Worm (Caenorhabditis elegans) whole organism, L4/young adult: ENCODE results near the gene C45G9.15.

Experiments used
- W03F9.2 ChIP-seq: fragments of 150-350 bp; optimal IDR thresholded peaks from 2 replicates; lab custom pipeline; 2014; ENCODE audit warnings: missing biosample characterization, missing genetic modification characterization
- dao-5 ChIP-seq: sonication (generic microtip); optimal IDR thresholded peaks from 2 replicates; lab custom pipeline; 2016; ENCODE audit warnings: missing genotype, missing genetic modification characterization, moderate library complexity, missing compliant biosample characterization
- him-1 ChIP-seq: sonication (generic microtip); optimal IDR thresholded peaks from 2 replicates; lab custom pipeline; 2016; ENCODE audit warnings: missing genotype, missing genetic modification reagents, missing genetic modification characterization, missing compliant biosample characterization

C45G9.15 gene

ce11 chrIII:5051949-5052348 lies at the start of gene C45G9.15:
Gene C45G9.15, minus strand, starts transcription at chrIII:5052049.
- TF ChIP-seq dao-5 (tag; lab: Kevin White, UChicago) (no peak), W03F9.2 (tag; lab: Kevin White, UChicago) (no peak), him-1 (tag; lab: Kevin White, UChicago) (no peak)

ce11 chrIII:5099500-5099899 lies 47.7 kb upstream of the C45G9.15 start:
- TF ChIP-seq dao-5 (tag; lab: Kevin White, UChicago), result no peak

- TF ChIP-seq W03F9.2 (tag; lab: Kevin White, UChicago), result no peak
- TF ChIP-seq him-1 (tag; lab: Kevin White, UChicago), result no peak
- TF ChIP-seq dao-5 (tag; lab: Kevin White, UChicago), result no peak
Observed at ce11 chrIII:5098740-5099276, 47.0 kb upstream of the C45G9.15 start.

- TF ChIP-seq dao-5 (tag; lab: Kevin White, UChicago), result no peak
- no peak for TF ChIP-seq W03F9.2 (tag; lab: Kevin White, UChicago)
- no peak for TF ChIP-seq him-1 (tag; lab: Kevin White, UChicago)
Observed at ce11 chrIII:5096741-5097140, 44.9 kb upstream of the C45G9.15 start.

ce11 chrIII:5094506-5094905 lies 42.7 kb upstream of the C45G9.15 start, which contains the start of gene F54D8.10:
Gene F54D8.10, plus strand, starts transcription at chrIII:5094806.
- TF ChIP-seq W03F9.2 (tag; lab: Kevin White, UChicago) (no peak), him-1 (tag; lab: Kevin White, UChicago) (no peak), dao-5 (tag; lab: Kevin White, UChicago) (no peak)

ce11 chrIII:5092345-5092744 lies 40.5 kb upstream of the C45G9.15 start:
- no peak for TF ChIP-seq dao-5 (tag; lab: Kevin White, UChicago)
- no peak for TF ChIP-seq W03F9.2 (tag; lab: Kevin White, UChicago)
- no peak for TF ChIP-seq him-1 (tag; lab: Kevin White, UChicago)

ce11 chrIII:5089489-5089888 lies 37.6 kb upstream of the C45G9.15 start:
- TF ChIP-seq dao-5 (tag; lab: Kevin White, UChicago) (no peak), W03F9.2 (tag; lab: Kevin White, UChicago) (no peak), him-1 (tag; lab: Kevin White, UChicago) (no peak)

- no peak for TF ChIP-seq W03F9.2 (tag; lab: Kevin White, UChicago)
- no peak for TF ChIP-seq him-1 (tag; lab: Kevin White, UChicago)
- TF ChIP-seq dao-5 (tag; lab: Kevin White, UChicago), result no peak
Observed at ce11 chrIII:5085529-5085928, 33.7 kb upstream of the C45G9.15 start, which contains the start of gene cah-1. Gene cah-1, minus strand, starts transcription at chrIII:5085629.

ce11 chrIII:5083304-5083703 lies 31.5 kb upstream of the C45G9.15 start:
- TF ChIP-seq him-1 (tag; lab: Kevin White, UChicago) (no peak), W03F9.2 (tag; lab: Kevin White, UChicago) (no peak), dao-5 (tag; lab: Kevin White, UChicago) (no peak)

ce11 chrIII:5081573-5081823 lies 29.6 kb upstream of the C45G9.15 start, which contains the start of gene cox-6A:
Gene cox-6A, plus strand, starts transcription at chrIII:5081724.
- no peak for TF ChIP-seq W03F9.2 (tag; lab: Kevin White, UChicago)
- TF ChIP-seq him-1 (tag; lab: Kevin White, UChicago), result no peak

ce11 chrIII:5080700-5081572 lies 29.1 kb upstream of the C45G9.15 start:
- TF ChIP-seq dao-5 (tag; lab: Kevin White, UChicago) (no peak), W03F9.2 (tag; lab: Kevin White, UChicago) (peak; percentile 1), him-1 (tag; lab: Kevin White, UChicago) (peak; percentile 81)

ce11 chrIII:5078062-5078461 lies 26.2 kb upstream of the C45G9.15 start:
- TF ChIP-seq W03F9.2 (tag; lab: Kevin White, UChicago), result no peak
- no peak for TF ChIP-seq him-1 (tag; lab: Kevin White, UChicago)
- no peak for TF ChIP-seq dao-5 (tag; lab: Kevin White, UChicago)

ce11 chrIII:5077150-5077814 lies 25.4 kb upstream of the C45G9.15 start, which contains the start of gene alh-1:
Gene alh-1, plus strand, starts transcription at chrIII:5077764.
- TF ChIP-seq dao-5 (tag; lab: Kevin White, UChicago), result no peak
- no peak for TF ChIP-seq him-1 (tag; lab: Kevin White, UChicago)
- TF ChIP-seq W03F9.2 (tag; lab: Kevin White, UChicago), result no peak
